Fruit fly (Drosophila melanogaster): ENCODE data around the gene Gr10a.

DNA sequence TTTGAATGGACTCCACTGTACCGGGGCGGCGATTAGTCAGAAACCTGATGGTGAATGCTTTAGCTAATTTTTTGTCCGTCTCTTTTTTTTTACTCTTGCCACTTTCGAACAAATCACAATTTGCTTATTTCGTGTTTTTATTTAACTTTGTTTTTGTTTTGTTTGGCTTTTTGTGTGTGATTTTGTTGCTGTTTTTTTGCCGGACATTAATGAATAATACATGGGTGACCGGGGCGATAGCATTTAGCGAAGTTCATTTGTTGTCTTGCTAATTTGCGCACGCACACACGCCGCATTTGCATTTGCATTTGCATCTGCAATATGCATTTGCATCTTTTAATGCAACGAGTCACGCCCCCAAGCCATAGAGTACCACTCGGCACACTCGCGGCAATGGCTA, 31.4 kb upstream of the Gr10a start:
- no peak for TF ChIP-seq rn (GFP tag; IDR thresholded peaks at IDR 0.05)
- TF ChIP-seq D1 (tag; optimal IDR thresholded peaks at IDR 0.05): no peak
- TF ChIP-seq Ets98B (GFP tag; IDR thresholded peaks at IDR 0.05): 0 out of 2 replicates have a peak, but pooled peaks have one; percentile 27
- no peak for TF ChIP-seq Pif1A (GFP tag; optimal IDR thresholded peaks at IDR 0.05)
- no peak for TF ChIP-seq CG8159 (tag; optimal IDR thresholded peaks at IDR 0.05)
- no peak for TF ChIP-seq EcR (GFP tag; optimal IDR thresholded peaks at IDR 0.05)
- TF ChIP-seq CG9948 (tag; optimal IDR thresholded peaks at IDR 0.05): no peak
- no peak; the same call in 1 of the 2 replicates for TF ChIP-seq CG12605 (GFP tag; IDR thresholded peaks at IDR 0.05)
- no peak for TF ChIP-seq CG34367 (tag; optimal IDR thresholded peaks at IDR 0.05)
- no peak for TF ChIP-seq Snoo (tag; optimal IDR thresholded peaks at IDR 0.05)
- TF ChIP-seq CG8301 (tag; optimal IDR thresholded peaks at IDR 0.05): no peak
- TF ChIP-seq CG13204 (GFP tag; optimal IDR thresholded peaks at IDR 0.05): no peak
- no peak for TF ChIP-seq CG14655 (GFP tag; optimal IDR thresholded peaks at IDR 0.05)
- TF ChIP-seq Pif1B (GFP tag; optimal IDR thresholded peaks at IDR 0.05): no peak
